5 worm cellular contexts compared by ENCODE assay signal in genomic region chrV:462263-462662, ce11.
TF ChIP-seq lines count a peak whose summit lies in the region.

nhr-202 (plus strand) TSS chrV:462588.

TF ChIP-seq in whole organism, L1 larva, 84 proteins besides CTCF, POLR2A, EP300 and RAD21:
- TF ChIP-seq isw-1 (GFP tag; IDR thresholded peaks at IDR 0.05; lab: Robert Waterston, UW): no peak
- peak; percentile 25 for TF ChIP-seq mep-1 (tag; optimal IDR thresholded peaks at IDR 0.05; lab: Kevin White, UChicago)
- no peak for TF ChIP-seq efl-1 (optimal IDR thresholded peaks at IDR 0.05; lab: Kevin White, UChicago)
- TF ChIP-seq efl-1 (GFP tag; optimal IDR thresholded peaks at IDR 0.05 in 1 of 2; lab: Kevin White, UChicago): peak in 1 of 2 experiments; percentile 8
- peak; percentile 70 for TF ChIP-seq nhr-85 (tag; lab: Kevin White, UChicago)
- no peak for TF ChIP-seq lin-15B (tag; optimal IDR thresholded peaks at IDR 0.05; lab: Kevin White, UChicago)
- TF ChIP-seq unc-62 (GFP tag; optimal IDR thresholded peaks at IDR 0.05; lab: Kevin White, UChicago): no peak
- peak in 1 of 2 experiments; percentile 5 for TF ChIP-seq lsy-2 (tag; optimal IDR thresholded peaks at IDR 0.05; lab: Kevin White, UChicago)
- no peak for TF ChIP-seq fos-1 (tag; optimal IDR thresholded peaks at IDR 0.05; lab: Kevin White, UChicago)
- TF ChIP-seq nhr-71 (tag; optimal IDR thresholded peaks at IDR 0.05; lab: Kevin White, UChicago): peak; percentile 39
- peak; percentile 66 for TF ChIP-seq nhr-20 (tag; optimal IDR thresholded peaks at IDR 0.05; lab: Kevin White, UChicago)
- no peak for TF ChIP-seq C34B4.2 (tag; optimal IDR thresholded peaks at IDR 0.05; lab: Kevin White, UChicago)
- peak; percentile 24 for TF ChIP-seq elt-2 (tag; optimal IDR thresholded peaks at IDR 0.05; lab: Kevin White, UChicago)
- no peak for TF ChIP-seq C04F5.9 (tag; optimal IDR thresholded peaks at IDR 0.05; lab: Kevin White, UChicago)
- TF ChIP-seq snu-23 (GFP tag; optimal IDR thresholded peaks at IDR 0.05; lab: Kevin White, UChicago): peak; percentile 29
- TF ChIP-seq lin-35 (GFP tag; optimal IDR thresholded peaks at IDR 0.05; lab: Kevin White, UChicago): peak in 1 of 2 experiments; percentile 11
- no peak for TF ChIP-seq swsn-7 (tag; optimal IDR thresholded peaks at IDR 0.05; lab: Kevin White, UChicago)

TF ChIP-seq in whole organism, L2 larva, 48 proteins besides CTCF, POLR2A, EP300 and RAD21:
- TF ChIP-seq crh-2 (tag; optimal IDR thresholded peaks at IDR 0.05; lab: Kevin White, UChicago) (peak; percentile 65), fos-1 (tag; optimal IDR thresholded peaks at IDR 0.05; lab: Kevin White, UChicago) (peak; percentile 52), unc-55 (GFP tag; optimal IDR thresholded peaks at IDR 0.05; lab: Kevin White, UChicago) (no peak), sma-9 (GFP tag; optimal IDR thresholded peaks at IDR 0.05; lab: Kevin White, UChicago) (peak; percentile 83), sma-9 (tag; optimal IDR thresholded peaks at IDR 0.05; lab: Kevin White, UChicago) (no peak), unc-39 (tag; optimal IDR thresholded peaks at IDR 0.05; lab: Kevin White, UChicago) (no peak), nhr-25 (tag; optimal IDR thresholded peaks at IDR 0.05; lab: Kevin White, UChicago) (peak; percentile 34), nhr-12 (tag; optimal IDR thresholded peaks at IDR 0.05; lab: Kevin White, UChicago) (no peak), ceh-16 (tag; optimal IDR thresholded peaks at IDR 0.05; lab: Kevin White, UChicago) (no peak), egl-27 (tag; optimal IDR thresholded peaks at IDR 0.05; lab: Kevin White, UChicago) (no peak), nhr-21 (tag; optimal IDR thresholded peaks at IDR 0.05; lab: Kevin White, UChicago) (no peak), gmeb-1 (tag; optimal IDR thresholded peaks at IDR 0.05; lab: Kevin White, UChicago) (peak; percentile 12), lin-39 (tag; optimal IDR thresholded peaks at IDR 0.05; lab: Kevin White, UChicago) (no peak), snpc-4 (tag; optimal IDR thresholded peaks at IDR 0.05; lab: Kevin White, UChicago) (no peak), nhr-129 (tag; optimal IDR thresholded peaks at IDR 0.05; lab: Kevin White, UChicago) (peak; percentile 68), R02D3.7 (tag; optimal IDR thresholded peaks at IDR 0.05; lab: Kevin White, UChicago) (no peak), F13H6.1 (tag; optimal IDR thresholded peaks at IDR 0.05; lab: Kevin White, UChicago) (peak; percentile 4), ZK546.5 (tag; optimal IDR thresholded peaks at IDR 0.05; lab: Kevin White, UChicago) (no peak)

TF ChIP-seq in whole organism, L3 larva, 47 proteins besides CTCF, POLR2A, EP300 and RAD21 (continues in another document):
- no peak for TF ChIP-seq ZK546.5 (tag; optimal IDR thresholded peaks at IDR 0.05; lab: Kevin White, UChicago)
- TF ChIP-seq nhr-11 (tag; optimal IDR thresholded peaks at IDR 0.05; lab: Kevin White, UChicago): no peak
- no peak for TF ChIP-seq lin-15B (tag; optimal IDR thresholded peaks at IDR 0.05; lab: Kevin White, UChicago)
- TF ChIP-seq tbx-2 (tag; optimal IDR thresholded peaks at IDR 0.05; lab: Kevin White, UChicago): no peak
- no peak for TF ChIP-seq fkh-2 (tag; optimal IDR thresholded peaks at IDR 0.05; lab: Kevin White, UChicago)
- no peak for TF ChIP-seq ztf-4 (tag; optimal IDR thresholded peaks at IDR 0.05; lab: Kevin White, UChicago)
- TF ChIP-seq elt-2 (tag; optimal IDR thresholded peaks at IDR 0.05; lab: Kevin White, UChicago): peak; percentile 72
- TF ChIP-seq pqm-1 (tag; optimal IDR thresholded peaks at IDR 0.05; lab: Kevin White, UChicago): peak; percentile 62
- TF ChIP-seq fos-1 (tag; optimal IDR thresholded peaks at IDR 0.05; lab: Kevin White, UChicago): no peak
- TF ChIP-seq pha-4 (tag; optimal IDR thresholded peaks at IDR 0.05; lab: Kevin White, UChicago): peak; percentile 33
- no peak for TF ChIP-seq sea-2 (GFP tag; optimal IDR thresholded peaks at IDR 0.05; lab: Kevin White, UChicago)
- TF ChIP-seq eor-1 (tag; optimal IDR thresholded peaks at IDR 0.05; lab: Kevin White, UChicago): no peak
- no peak for TF ChIP-seq egl-5 (tag; optimal IDR thresholded peaks at IDR 0.05; lab: Kevin White, UChicago)
- no peak for TF ChIP-seq ceh-28 (tag; optimal IDR thresholded peaks at IDR 0.05; lab: Kevin White, UChicago)
- no peak for TF ChIP-seq snpc-4 (tag; optimal IDR thresholded peaks at IDR 0.05; lab: Kevin White, UChicago)
- TF ChIP-seq unc-62 (GFP tag; optimal IDR thresholded peaks at IDR 0.05; lab: Kevin White, UChicago): no peak
- no peak for TF ChIP-seq ama-1 (optimal IDR thresholded peaks at IDR 0.05; lab: Kevin White, UChicago)
- TF ChIP-seq fkh-10 (GFP tag; optimal IDR thresholded peaks at IDR 0.05; lab: Kevin White, UChicago): no peak
- no peak for TF ChIP-seq nhr-25 (tag; optimal IDR thresholded peaks at IDR 0.05; lab: Kevin White, UChicago)
- no peak for TF ChIP-seq lin-39 (tag; optimal IDR thresholded peaks at IDR 0.05; lab: Kevin White, UChicago)
- TF ChIP-seq nhr-76 (tag; optimal IDR thresholded peaks at IDR 0.05; lab: Kevin White, UChicago): no peak
- no peak for TF ChIP-seq R02D3.7 (tag; optimal IDR thresholded peaks at IDR 0.05; lab: Kevin White, UChicago)
- no peak for TF ChIP-seq ztf-11 (tag; optimal IDR thresholded peaks at IDR 0.05; lab: Kevin White, UChicago)

TF ChIP-seq in whole organism, L4 larva, 104 proteins besides CTCF, POLR2A, EP300 and RAD21 (continues in another document):
- peak; percentile 58 for TF ChIP-seq dve-1 (tag; optimal IDR thresholded peaks at IDR 0.05; lab: Kevin White, UChicago; ENCODE audit: insufficient read depth)
- TF ChIP-seq Y48G9A.11 (GFP tag; IDR thresholded peaks at IDR 0.05; lab: Robert Waterston, UW): no peak
- TF ChIP-seq hlh-30 (tag; optimal IDR thresholded peaks at IDR 0.05; lab: Kevin White, UChicago; ENCODE audit: insufficient read depth): peak; percentile 12
- TF ChIP-seq nhr-48 (tag; optimal IDR thresholded peaks at IDR 0.05; lab: Kevin White, UChicago): peak; percentile 35
- TF ChIP-seq ztf-11 (tag; optimal IDR thresholded peaks at IDR 0.05; lab: Kevin White, UChicago): no peak
- TF ChIP-seq nhr-77 (tag; optimal IDR thresholded peaks at IDR 0.05; lab: Kevin White, UChicago): peak; percentile 86
- TF ChIP-seq rbr-2 (tag; optimal IDR thresholded peaks at IDR 0.05; lab: Kevin White, UChicago): no peak
- TF ChIP-seq ces-1 (GFP tag; optimal IDR thresholded peaks at IDR 0.05; lab: Kevin White, UChicago): no peak
- no peak for TF ChIP-seq fos-1 (tag; optimal IDR thresholded peaks at IDR 0.05; lab: Kevin White, UChicago)
- peak; percentile 76 for TF ChIP-seq ztf-7 (tag; optimal IDR thresholded peaks at IDR 0.05; lab: Kevin White, UChicago)
- peak; percentile 75 for TF ChIP-seq dmd-6 (GFP tag; IDR thresholded peaks at IDR 0.05; lab: Robert Waterston, UW)
- TF ChIP-seq hlh-11 (tag; optimal IDR thresholded peaks at IDR 0.05; lab: Kevin White, UChicago): peak; percentile 47
- no peak for TF ChIP-seq Y105C5A.15 (GFP tag; IDR thresholded peaks at IDR 0.05; lab: Robert Waterston, UW)
- TF ChIP-seq D1046.2 (GFP tag; IDR thresholded peaks at IDR 0.05; lab: Robert Waterston, UW): no peak
- TF ChIP-seq nhr-28 (tag; optimal IDR thresholded peaks at IDR 0.05; lab: Kevin White, UChicago): peak; percentile 100
- no peak for TF ChIP-seq madf-5 (GFP tag; IDR thresholded peaks at IDR 0.05; lab: Robert Waterston, UW)
- TF ChIP-seq mxl-3 (GFP tag; optimal IDR thresholded peaks at IDR 0.05; lab: Kevin White, UChicago): no peak
- no peak for TF ChIP-seq egl-27 (tag; optimal IDR thresholded peaks at IDR 0.05; lab: Kevin White, UChicago)
- TF ChIP-seq lsy-2 (tag; optimal IDR thresholded peaks at IDR 0.05; lab: Kevin White, UChicago): peak in 1 of 2 experiments; percentile 16
- peak; percentile 24 for TF ChIP-seq pqm-1 (tag; optimal IDR thresholded peaks at IDR 0.05; lab: Kevin White, UChicago)
- TF ChIP-seq sdz-12 (GFP tag; optimal IDR thresholded peaks at IDR 0.05; lab: Kevin White, UChicago): no peak
- TF ChIP-seq daf-12 (tag; optimal IDR thresholded peaks at IDR 0.05; lab: Kevin White, UChicago): no peak

TF ChIP-seq in whole organism, young adult, 124 proteins besides CTCF, POLR2A, EP300 and RAD21:
- TF ChIP-seq somi-1 (GFP tag; optimal IDR thresholded peaks at IDR 0.05; lab: Kevin White, UChicago) (no peak), nhr-80 (tag; optimal IDR thresholded peaks at IDR 0.05; lab: Kevin White, UChicago) (peak; percentile 49)
